Worm (Caenorhabditis elegans) whole organism, L4 larva: Measurements from ENCODE around the gene K06G5.1.

Source experiments
- F10B5.3 ChIP-seq: sonication (generic microtip); optimal IDR thresholded peaks from 2 replicates; lab custom pipeline; 2016; ENCODE audit warnings: mild to moderate bottlenecking, missing genetic modification characterization, missing compliant biosample characterization
- T20F7.1 ChIP-seq: fragments of 200-800 bp; sonication (Bioruptor generic); optimal IDR thresholded peaks from 2 replicates; lab custom pipeline; 2018; ENCODE audit warnings: mild to moderate bottlenecking, missing genetic modification characterization, missing compliant biosample characterization
- ZK546.5 ChIP-seq, 2 experiments: sonication (generic microtip); optimal IDR thresholded peaks; 2 replicates each; lab custom pipeline; 2017; ENCODE audit warnings: missing biosample characterization in 2 of 2, missing genetic modification characterization in 2 of 2
- ceh-44 ChIP-seq: fragments of 200-800 bp; sonication (Bioruptor generic); IDR thresholded peaks from 2 replicates; pipeline ENCODE4 v1.3.6; 2022; ENCODE audit warnings: missing genetic modification reagents, missing genetic modification characterization, missing compliant biosample characterization
- ceh-62 ChIP-seq: sonication (generic microtip); optimal IDR thresholded peaks from 2 replicates; lab custom pipeline; 2017; ENCODE audit warnings: missing biosample characterization, missing genetic modification characterization
- daf-12 ChIP-seq: fragments of 150-350 bp; optimal IDR thresholded peaks from 2 replicates; lab custom pipeline; 2014; ENCODE audit warnings: missing biosample characterization, missing genetic modification reagents, missing genetic modification characterization
- fkh-10 ChIP-seq: fragments of 150-350 bp; optimal IDR thresholded peaks from 2 replicates; lab custom pipeline; 2014; ENCODE audit warnings: missing biosample characterization, missing genetic modification reagents, missing genetic modification characterization
- hlh-11 ChIP-seq: fragments of 200-800 bp; sonication (Bioruptor generic); optimal IDR thresholded peaks from 2 replicates; lab custom pipeline; 2018; ENCODE audit warnings: mild to moderate bottlenecking, missing genetic modification characterization, missing compliant biosample characterization
- lin-13 ChIP-seq: fragments of 150-350 bp; optimal IDR thresholded peaks from 2 replicates; lab custom pipeline; 2014; ENCODE audit warnings: missing biosample characterization, missing genetic modification reagents, missing genetic modification characterization
- madf-5 ChIP-seq, 2 experiments: fragments of 200-800 bp; sonication (Bioruptor generic); IDR thresholded peaks; 2 replicates each; pipeline ENCODE4 v1.3.6; 2022; ENCODE audit warnings: missing compliant biosample characterization in 2 of 2, missing genetic modification characterization in 2 of 2
- madf-9 ChIP-seq: fragments of 200-800 bp; sonication (Bioruptor generic); conservative IDR thresholded peaks from 2 replicates; pipeline ENCODE4 v1.3.6; 2022; ENCODE audit warnings: missing genetic modification reagents, missing genetic modification characterization, missing compliant biosample characterization
- nhr-11 ChIP-seq: fragments of 150-350 bp; optimal IDR thresholded peaks from 2 replicates; lab custom pipeline; 2014; ENCODE audit warnings: missing biosample characterization, missing genetic modification characterization
- nhr-237 ChIP-seq: sonication (generic microtip); optimal IDR thresholded peaks from 2 replicates; lab custom pipeline; 2017; ENCODE audit warnings: missing biosample characterization, missing genetic modification characterization
- nhr-76 ChIP-seq: fragments of 150-350 bp; optimal IDR thresholded peaks from 2 replicates; lab custom pipeline; 2014; ENCODE audit warnings: missing biosample characterization, missing genetic modification characterization
- nhr-77 ChIP-seq: fragments of 150-350 bp; optimal IDR thresholded peaks from 2 replicates; lab custom pipeline; 2014; ENCODE audit warnings: missing biosample characterization, missing genetic modification characterization
- php-3 ChIP-seq: fragments of 200-800 bp; sonication (Bioruptor generic); IDR thresholded peaks from 2 replicates; pipeline ENCODE4 v1.3.6; 2022; ENCODE audit warnings: missing genetic modification reagents, missing genetic modification characterization, missing compliant biosample characterization
- pqm-1 ChIP-seq: sonication (generic microtip); optimal IDR thresholded peaks from 2 replicates; lab custom pipeline; 2017; ENCODE audit warnings: missing biosample characterization, missing genetic modification characterization
- rbr-2 ChIP-seq: sonication (generic microtip); optimal IDR thresholded peaks from 2 replicates; lab custom pipeline; 2016; ENCODE audit warnings: missing genotype, missing genetic modification characterization, missing compliant biosample characterization
- set-16 ChIP-seq: fragments of 200-800 bp; sonication (Bioruptor generic); IDR thresholded peaks from 2 replicates; pipeline ENCODE4 v1.3.6; 2022; ENCODE audit warnings: missing genetic modification reagents, missing genetic modification characterization, missing compliant biosample characterization
- snpc-1.2 ChIP-seq: fragments of 200-800 bp; sonication (Bioruptor generic); IDR thresholded peaks from 2 replicates; pipeline ENCODE4 v1.3.6; 2022; ENCODE audit warnings: missing genetic modification reagents, missing genetic modification characterization, missing compliant biosample characterization
- spr-3 ChIP-seq: fragments of 200-800 bp; sonication (Bioruptor generic); optimal IDR thresholded peaks from 2 replicates; lab custom pipeline; 2018; ENCODE audit warnings: mild to moderate bottlenecking, missing genetic modification characterization, missing compliant biosample characterization
- tag-97 ChIP-seq: fragments of 200-800 bp; sonication (Bioruptor generic); IDR thresholded peaks from 2 replicates; pipeline ENCODE4 v1.3.6; 2022; ENCODE audit warnings: missing genetic modification characterization, missing compliant biosample characterization
- unc-130 ChIP-seq: sonication (generic microtip); optimal IDR thresholded peaks from 2 replicates; lab custom pipeline; 2016; ENCODE audit warnings: missing genetic modification reagents, missing genetic modification characterization, missing compliant biosample characterization
- unc-62 ChIP-seq, 3 experiments: fragments of 150-350 bp in 1 of 3; sonication (generic microtip); optimal IDR thresholded peaks in 2 of 3; peaks in 1 of 3; 1 replicate in 1 of 3; 2 replicates in 2 of 3; lab custom pipeline; 2014 to 2017; ENCODE audit warnings: missing biosample characterization in 3 of 3, missing genetic modification characterization in 3 of 3, missing genetic modification reagents in 3 of 3, missing genotype in 1 of 3
- zag-1 ChIP-seq: fragments of 150-350 bp; optimal IDR thresholded peaks from 2 replicates; lab custom pipeline; 2014; ENCODE audit warnings: missing biosample characterization, missing genetic modification characterization

K06G5.1 gene

ce11 chrX:14257661-14258060 is 42.9 kb downstream of the K06G5.1 start, which contains the start of gene E02H4.4:
Gene E02H4.4, plus strand, starts transcription at chrX:14257961.
- no peak for TF ChIP-seq ceh-44 (GFP tag; lab: Robert Waterston, UW)
- TF ChIP-seq rbr-2 (tag; lab: Kevin White, UChicago), result no peak
- no peak for TF ChIP-seq F10B5.3 (tag; lab: Kevin White, UChicago)
- no peak for TF ChIP-seq nhr-11 (tag; lab: Kevin White, UChicago)
- no peak for TF ChIP-seq pqm-1 (tag; lab: Kevin White, UChicago)
- no peak for TF ChIP-seq nhr-237 (tag; lab: Kevin White, UChicago)
- TF ChIP-seq T20F7.1 (GFP tag; lab: Kevin White, UChicago), result no peak
- TF ChIP-seq hlh-11 (tag; lab: Kevin White, UChicago), result no peak
- TF ChIP-seq php-3 (GFP tag; lab: Robert Waterston, UW), result no peak
- TF ChIP-seq fkh-10 (GFP tag; lab: Kevin White, UChicago), result no peak
- no peak for TF ChIP-seq nhr-77 (tag; lab: Kevin White, UChicago)
- no peak for TF ChIP-seq zag-1 (tag; lab: Kevin White, UChicago)
- no peak for TF ChIP-seq lin-13
- TF ChIP-seq ZK546.5 (tag; optimal IDR thresholded peaks at IDR 0.05; lab: Kevin White, UChicago), result no peak
- TF ChIP-seq ceh-62, result no peak
- TF ChIP-seq snpc-1.2, result no peak
- no peak for TF ChIP-seq madf-5 (GFP tag; IDR thresholded peaks at IDR 0.05; lab: Robert Waterston, UW)
- TF ChIP-seq set-16 (GFP tag; lab: Robert Waterston, UW), result no peak

- TF ChIP-seq unc-62 (GFP tag; optimal IDR thresholded peaks at IDR 0.05 in 1 of 2; lab: Kevin White, UChicago) (peak in 1 of 2 experiments; percentile 41), unc-62 (tag; optimal IDR thresholded peaks at IDR 0.05; lab: Kevin White, UChicago) (no peak), tag-97 (GFP tag; lab: Robert Waterston, UW) (no peak)
Measured at ce11 chrX:14263473-14263872, 48.7 kb downstream of the K06G5.1 start, which contains the start of gene E02H4.8. Gene E02H4.8, minus strand, starts transcription at chrX:14263573.

ce11 chrX:14267170-14267569 is 52.4 kb downstream of the K06G5.1 start:
- TF ChIP-seq daf-12 (tag; lab: Kevin White, UChicago) (no peak), unc-62 (GFP tag; optimal IDR thresholded peaks at IDR 0.05 in 1 of 2; lab: Kevin White, UChicago) (peak in 1 of 2 experiments; percentile 95), unc-62 (tag; optimal IDR thresholded peaks at IDR 0.05; lab: Kevin White, UChicago) (no peak)

ce11 chrX:14267781-14268180 is 53.0 kb downstream of the K06G5.1 start, which contains the start of gene del-1:
Gene del-1, plus strand, starts transcription at chrX:14268081.
- no peak for TF ChIP-seq madf-9 (GFP tag; lab: Robert Waterston, UW)
- no peak for TF ChIP-seq spr-3 (GFP tag; lab: Kevin White, UChicago)
- TF ChIP-seq unc-130, result no peak
- no peak for TF ChIP-seq tag-97 (GFP tag; lab: Robert Waterston, UW)
- TF ChIP-seq nhr-76 (tag; lab: Kevin White, UChicago), result no peak
- TF ChIP-seq F10B5.3 (tag; lab: Kevin White, UChicago), result no peak
